Worm (Caenorhabditis elegans): Measurements from ENCODE around the gene T08G3.13.

Gene T08G3.13

DNA sequence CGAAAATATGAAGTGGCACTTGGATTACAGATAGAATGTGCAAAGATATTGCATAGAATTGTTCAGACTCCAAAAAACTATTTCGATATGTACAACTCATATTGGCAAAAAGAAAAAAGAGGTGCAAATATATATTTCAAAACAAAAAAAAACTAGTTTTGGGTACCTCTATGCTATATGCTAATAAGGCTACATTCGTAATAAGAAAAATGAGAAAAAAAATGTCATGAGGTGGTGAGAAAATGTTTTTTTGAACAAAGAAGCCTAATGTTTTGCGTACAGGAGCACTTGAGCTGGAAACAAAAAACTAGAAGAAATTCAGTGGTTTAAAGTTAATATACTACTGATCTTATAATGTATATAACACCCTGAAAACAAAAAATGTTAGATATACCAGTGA lies 13.0 kb downstream of the T08G3.13 start, which contains the start of gene srh-142:
srh-142 (minus strand) TSS at position 101 of the 400 bp plus-strand sequence.
- no peak for TF ChIP-seq F13C5.2 (tag; optimal IDR thresholded peaks at IDR 0.05)
- TF ChIP-seq sea-1 (GFP tag; conservative IDR thresholded peaks at IDR 0.05) = no peak
- no peak for TF ChIP-seq B0310.2 (tag; optimal IDR thresholded peaks at IDR 0.05)
- TF ChIP-seq ets-7 (tag; optimal IDR thresholded peaks at IDR 0.05) = no peak
- TF ChIP-seq tbx-11 (GFP tag; IDR thresholded peaks at IDR 0.05) = no peak

- TF ChIP-seq B0310.2 (tag; optimal IDR thresholded peaks at IDR 0.05) = no peak
- no peak for TF ChIP-seq hmg-4 (GFP tag; optimal IDR thresholded peaks at IDR 0.05)
- no peak for TF ChIP-seq hmbx-1 (tag; optimal IDR thresholded peaks at IDR 0.05)
- TF ChIP-seq hnd-1 (tag; optimal IDR thresholded peaks at IDR 0.05) = no peak
- TF ChIP-seq sea-1 (GFP tag; conservative IDR thresholded peaks at IDR 0.05) = no peak
- TF ChIP-seq ets-7 (tag; optimal IDR thresholded peaks at IDR 0.05) = no peak
- TF ChIP-seq flt-1 (GFP tag; IDR thresholded peaks at IDR 0.05) = no peak
- no peak for TF ChIP-seq tbx-11 (GFP tag; IDR thresholded peaks at IDR 0.05)
- no peak for TF ChIP-seq F13C5.2 (tag; optimal IDR thresholded peaks at IDR 0.05)
- TF ChIP-seq pes-1 (GFP tag; IDR thresholded peaks at IDR 0.05) = no peak
- no peak for TF ChIP-seq ceh-36 (tag; optimal IDR thresholded peaks at IDR 0.05)
- TF ChIP-seq ama-1 (optimal IDR thresholded peaks at IDR 0.05) = no peak
- no peak for TF ChIP-seq tra-4 (tag; optimal IDR thresholded peaks at IDR 0.05)
- TF ChIP-seq ceh-13 (GFP tag; optimal IDR thresholded peaks at IDR 0.05) = no peak
Observed at ce11 chrV:16467840-16468239, 20.0 kb downstream of the T08G3.13 start, which contains the start of gene sru-44. sru-44 (minus strand) TSS chrV:16467940.

- no peak for TF ChIP-seq ceh-36 (tag; optimal IDR thresholded peaks at IDR 0.05)
- TF ChIP-seq scrt-1 (GFP tag; IDR thresholded peaks at IDR 0.05) = no peak
- TF ChIP-seq ets-7 (tag; optimal IDR thresholded peaks at IDR 0.05) = no peak
- TF ChIP-seq tbx-37 (GFP tag; conservative IDR thresholded peaks at IDR 0.05) = no peak
- TF ChIP-seq flt-1 (GFP tag; IDR thresholded peaks at IDR 0.05) = no peak
- no peak for TF ChIP-seq hmbx-1 (tag; optimal IDR thresholded peaks at IDR 0.05)
- TF ChIP-seq ceh-13 (GFP tag; optimal IDR thresholded peaks at IDR 0.05) = no peak
- no peak for TF ChIP-seq hnd-1 (tag; optimal IDR thresholded peaks at IDR 0.05)
- no peak for TF ChIP-seq ama-1 (optimal IDR thresholded peaks at IDR 0.05)
- TF ChIP-seq aly-1 (tag; optimal IDR thresholded peaks at IDR 0.05) = no peak
- TF ChIP-seq hmg-4 (GFP tag; optimal IDR thresholded peaks at IDR 0.05) = no peak
- TF ChIP-seq tra-4 (tag; optimal IDR thresholded peaks at IDR 0.05) = no peak
- no peak for TF ChIP-seq pes-1 (GFP tag; IDR thresholded peaks at IDR 0.05)
- no peak for TF ChIP-seq F13C5.2 (tag; optimal IDR thresholded peaks at IDR 0.05)
- no peak for TF ChIP-seq tbx-11 (GFP tag; IDR thresholded peaks at IDR 0.05)
- TF ChIP-seq B0310.2 (tag; optimal IDR thresholded peaks at IDR 0.05) = no peak
- no peak for TF ChIP-seq sea-1 (GFP tag; conservative IDR thresholded peaks at IDR 0.05)
Observed at ce11 chrV:16470916-16471315, 23.1 kb downstream of the T08G3.13 start, which contains the start of gene srh-138. srh-138 (minus strand) TSS chrV:16471016.

- TF ChIP-seq pes-1 (GFP tag; IDR thresholded peaks at IDR 0.05) = no peak
- no peak for TF ChIP-seq ama-1 (optimal IDR thresholded peaks at IDR 0.05)
- TF ChIP-seq hmbx-1 (tag; optimal IDR thresholded peaks at IDR 0.05) = no peak
- no peak for TF ChIP-seq hmg-4 (GFP tag; optimal IDR thresholded peaks at IDR 0.05)
- TF ChIP-seq ceh-13 (GFP tag; optimal IDR thresholded peaks at IDR 0.05) = no peak
- no peak for TF ChIP-seq tra-4 (tag; optimal IDR thresholded peaks at IDR 0.05)
- TF ChIP-seq hnd-1 (tag; optimal IDR thresholded peaks at IDR 0.05) = no peak
- TF ChIP-seq B0310.2 (tag; optimal IDR thresholded peaks at IDR 0.05) = no peak
- no peak for TF ChIP-seq flt-1 (GFP tag; IDR thresholded peaks at IDR 0.05)
Observed at ce11 chrV:16471995-16472563, 24.2 kb downstream of the T08G3.13 start, which contains the start of gene srw-35. srw-35 (plus strand) TSS chrV:16472513.

DNA sequence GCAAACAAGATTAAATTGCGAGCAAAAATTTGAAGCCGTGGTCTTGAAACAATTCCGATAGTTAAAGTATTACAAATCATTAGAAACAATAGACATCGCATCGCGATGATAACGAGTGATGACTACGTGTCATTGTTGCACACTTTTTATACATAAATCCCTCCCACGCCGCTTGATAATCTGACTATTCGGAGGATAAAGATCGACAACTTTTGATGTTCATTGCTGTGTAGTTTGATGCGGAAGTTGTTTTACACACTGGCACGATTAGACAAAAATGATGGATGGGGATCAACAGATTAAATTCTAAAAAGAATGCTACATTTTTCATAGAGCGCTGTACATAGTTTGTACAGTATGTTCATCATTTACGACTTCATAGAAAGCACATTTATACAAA lies 31.4 kb downstream of the T08G3.13 start, which contains the start of gene T08G3.11:
T08G3.11 (minus strand) TSS at position 101 of the 400 bp plus-strand sequence.
- no peak for TF ChIP-seq pes-1 (GFP tag; IDR thresholded peaks at IDR 0.05)
- no peak for TF ChIP-seq hmbx-1 (tag; optimal IDR thresholded peaks at IDR 0.05)

DNA sequence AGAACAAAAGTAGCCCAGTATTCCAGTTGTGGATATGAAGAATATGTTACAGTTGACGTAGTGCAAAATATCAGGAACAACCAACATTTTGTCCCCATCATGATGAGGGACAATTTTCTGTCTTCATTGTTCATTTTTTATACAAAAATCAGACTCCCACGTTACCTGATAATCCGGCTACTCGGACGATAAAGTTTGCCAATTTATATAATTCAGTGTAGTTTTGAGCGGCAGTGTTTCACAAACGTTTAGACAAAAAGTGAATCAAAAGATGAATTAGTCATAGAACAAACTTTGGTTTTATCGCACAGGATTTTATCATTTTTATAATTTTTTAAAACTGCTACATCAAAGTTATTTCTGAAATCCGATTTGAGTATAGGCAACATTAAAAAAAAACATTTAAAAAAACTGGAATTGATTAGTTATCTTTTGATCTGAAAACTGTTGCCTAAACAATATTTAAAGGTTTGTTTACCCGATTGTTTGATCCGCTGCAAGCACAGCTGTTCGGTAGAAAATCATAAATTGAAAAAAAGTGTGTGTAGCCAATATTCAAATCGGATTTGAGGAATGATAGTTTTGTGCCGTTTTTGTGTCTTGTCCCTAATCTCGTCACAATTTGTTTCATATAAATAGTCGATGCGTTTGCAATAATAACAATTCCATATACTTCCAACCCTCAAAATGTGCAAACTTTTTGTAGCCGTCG lies 33.2 kb downstream of the T08G3.13 start, which contains the start of the genes F57E7.4 and spig-6:
F57E7.4 (minus strand) TSS at position 101 of the 712 bp plus-strand sequence.
spig-6 (plus strand) TSS at position 662 of the 712 bp plus-strand sequence.
- TF ChIP-seq F13C5.2 (tag; optimal IDR thresholded peaks at IDR 0.05) = no peak
- no peak for TF ChIP-seq tbx-11 (GFP tag; IDR thresholded peaks at IDR 0.05)
- TF ChIP-seq scrt-1 (GFP tag; IDR thresholded peaks at IDR 0.05) = no peak
- no peak for TF ChIP-seq ceh-13 (GFP tag; optimal IDR thresholded peaks at IDR 0.05)
- no peak for TF ChIP-seq flt-1 (GFP tag; IDR thresholded peaks at IDR 0.05)
- TF ChIP-seq ceh-36 (tag; optimal IDR thresholded peaks at IDR 0.05) = no peak
- TF ChIP-seq hmbx-1 (tag; optimal IDR thresholded peaks at IDR 0.05) = no peak
- no peak for TF ChIP-seq sea-1 (GFP tag; conservative IDR thresholded peaks at IDR 0.05)
- no peak for TF ChIP-seq tbx-37 (GFP tag; conservative IDR thresholded peaks at IDR 0.05)
- TF ChIP-seq hnd-1 (tag; optimal IDR thresholded peaks at IDR 0.05) = no peak
- TF ChIP-seq B0310.2 (tag; optimal IDR thresholded peaks at IDR 0.05) = no peak
- TF ChIP-seq aly-1 (tag; optimal IDR thresholded peaks at IDR 0.05) = no peak
- no peak for TF ChIP-seq hmg-4 (GFP tag; optimal IDR thresholded peaks at IDR 0.05)
- no peak for TF ChIP-seq ama-1 (optimal IDR thresholded peaks at IDR 0.05)

- no peak for TF ChIP-seq aly-1 (tag; optimal IDR thresholded peaks at IDR 0.05)
- TF ChIP-seq scrt-1 (GFP tag; IDR thresholded peaks at IDR 0.05) = no peak
- TF ChIP-seq tbx-11 (GFP tag; IDR thresholded peaks at IDR 0.05) = no peak
- TF ChIP-seq sea-1 (GFP tag; conservative IDR thresholded peaks at IDR 0.05) = no peak
- TF ChIP-seq F13C5.2 (tag; optimal IDR thresholded peaks at IDR 0.05) = no peak
- no peak for TF ChIP-seq hmbx-1 (tag; optimal IDR thresholded peaks at IDR 0.05)
- no peak for TF ChIP-seq ceh-13 (GFP tag; optimal IDR thresholded peaks at IDR 0.05)
- no peak for TF ChIP-seq ceh-36 (tag; optimal IDR thresholded peaks at IDR 0.05)
- TF ChIP-seq ets-7 (tag; optimal IDR thresholded peaks at IDR 0.05) = no peak
- no peak for TF ChIP-seq hnd-1 (tag; optimal IDR thresholded peaks at IDR 0.05)
- TF ChIP-seq tbx-37 (GFP tag; conservative IDR thresholded peaks at IDR 0.05) = no peak
- TF ChIP-seq tra-4 (tag; optimal IDR thresholded peaks at IDR 0.05) = no peak
Observed at ce11 chrV:16483044-16483443, 35.2 kb downstream of the T08G3.13 start, which contains the start of gene F57E7.2. F57E7.2 (minus strand) TSS chrV:16483144.

Data from whole organism, early embryonic.